Worm (Caenorhabditis elegans) whole organism, early embryonic: Measurements from ENCODE around the gene snpc-1.2.

Experiments
- B0310.2 ChIP-seq: sonication (generic microtip); optimal IDR thresholded peaks from 2 replicates; lab custom pipeline; 2016; ENCODE audit warnings: mild to moderate bottlenecking, missing genetic modification characterization, missing compliant biosample characterization
- F13C5.2 ChIP-seq: sonication (generic microtip); optimal IDR thresholded peaks from 2 replicates; lab custom pipeline; 2017; ENCODE audit warnings: mild to moderate bottlenecking, missing genetic modification characterization, inconsistent platforms, missing compliant biosample characterization
- aly-1 ChIP-seq: sonication (generic microtip); optimal IDR thresholded peaks from 2 replicates; lab custom pipeline; 2016; ENCODE audit warnings: missing genetic modification characterization, missing compliant biosample characterization
- ama-1 ChIP-seq: fragments of 150-350 bp; optimal IDR thresholded peaks from 2 replicates; lab custom pipeline; 2014
- ceh-13 ChIP-seq: fragments of 200-800 bp; sonication (Bioruptor generic); optimal IDR thresholded peaks from 2 replicates; lab custom pipeline; 2018; ENCODE audit warnings: mild to moderate bottlenecking, missing genetic modification characterization, missing compliant biosample characterization
- ceh-36 ChIP-seq: sonication (generic microtip); optimal IDR thresholded peaks from 2 replicates; lab custom pipeline; 2016; ENCODE audit warnings: missing genetic modification characterization, inconsistent platforms, missing compliant biosample characterization
- ets-7 ChIP-seq: sonication (generic microtip); optimal IDR thresholded peaks from 2 replicates; lab custom pipeline; 2016; ENCODE audit warnings: missing genotype, missing genetic modification characterization, missing compliant biosample characterization
- flt-1 ChIP-seq: fragments of 200-800 bp; sonication (Bioruptor generic); IDR thresholded peaks from 2 replicates; pipeline ENCODE4 v1.3.6; 2022; ENCODE audit warnings: missing genetic modification characterization, missing compliant biosample characterization
- hmbx-1 ChIP-seq: sonication (generic microtip); optimal IDR thresholded peaks from 2 replicates; lab custom pipeline; 2016; ENCODE audit warnings: mild to moderate bottlenecking, missing genetic modification characterization, missing compliant biosample characterization
- hmg-4 ChIP-seq: fragments of 200-800 bp; sonication (Bioruptor generic); optimal IDR thresholded peaks from 2 replicates; lab custom pipeline; 2018; ENCODE audit warnings: mild to moderate bottlenecking, missing genetic modification characterization, missing compliant biosample characterization
- hnd-1 ChIP-seq: sonication (generic microtip); optimal IDR thresholded peaks from 2 replicates; lab custom pipeline; 2016; ENCODE audit warnings: missing genetic modification characterization, missing compliant biosample characterization
- pes-1 ChIP-seq: fragments of 200-800 bp; sonication (Bioruptor generic); IDR thresholded peaks from 2 replicates; pipeline ENCODE4 v1.3.6; 2022; ENCODE audit warnings: missing genetic modification reagents, missing genetic modification characterization, missing compliant biosample characterization
- scrt-1 ChIP-seq: fragments of 200-800 bp; sonication (Bioruptor generic); IDR thresholded peaks from 2 replicates; pipeline ENCODE4 v1.3.6; 2022; ENCODE audit warnings: missing genetic modification characterization, missing compliant biosample characterization
- sea-1 ChIP-seq: fragments of 200-800 bp; sonication (Bioruptor generic); conservative IDR thresholded peaks from 2 replicates; pipeline ENCODE4 v1.3.6; 2022; ENCODE audit warnings: missing genetic modification characterization, missing compliant biosample characterization
- tbx-11 ChIP-seq: fragments of 200-800 bp; sonication (Bioruptor generic); IDR thresholded peaks from 2 replicates; pipeline ENCODE4 v1.3.6; 2022; ENCODE audit warnings: missing genetic modification characterization, missing compliant biosample characterization
- tbx-37 ChIP-seq: fragments of 200-800 bp; sonication (Bioruptor generic); conservative IDR thresholded peaks from 2 replicates; pipeline ENCODE4 v1.3.6; 2022; ENCODE audit warnings: missing genetic modification reagents, missing genetic modification characterization, missing compliant biosample characterization
- tra-4 ChIP-seq: sonication (generic microtip); optimal IDR thresholded peaks from 2 replicates; lab custom pipeline; 2017; ENCODE audit warnings: missing genetic modification characterization, missing compliant biosample characterization

Gene snpc-1.2

DNA sequence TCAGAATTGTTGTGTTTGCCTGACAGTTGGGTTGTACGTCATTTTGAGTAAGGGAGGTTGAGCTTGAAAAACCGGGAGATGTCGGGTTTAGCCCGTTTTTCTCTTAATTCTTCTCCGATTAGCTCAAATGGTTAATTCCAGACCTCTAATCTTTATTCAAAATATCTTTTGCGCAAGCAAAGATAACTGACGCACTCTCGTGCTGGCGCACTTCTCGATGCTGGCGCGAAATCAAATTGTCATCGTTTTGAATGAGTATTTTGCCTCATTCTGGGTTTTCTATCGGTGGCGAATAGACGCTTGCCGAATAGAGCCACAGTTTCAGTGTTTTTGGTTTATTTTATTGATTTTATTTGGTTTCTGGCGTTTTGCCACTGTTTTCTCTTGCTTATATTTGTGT is 8.7 kb downstream of the snpc-1.2 start:
- TF ChIP-seq hmg-4 (GFP tag; lab: Kevin White, UChicago) = no peak
- no peak for TF ChIP-seq tbx-37 (GFP tag; lab: Robert Waterston, UW)
- 0 out of 2 replicates have a peak, but pooled peaks have one; percentile 25 for TF ChIP-seq flt-1
- TF ChIP-seq ets-7 (tag; lab: Kevin White, UChicago) = no peak
- TF ChIP-seq scrt-1 = 0 out of 2 replicates have a peak, but pooled peaks have one; percentile 12
- TF ChIP-seq ceh-36 (tag; lab: Kevin White, UChicago) = no peak
- no peak for TF ChIP-seq B0310.2
- TF ChIP-seq pes-1 = no peak

DNA sequence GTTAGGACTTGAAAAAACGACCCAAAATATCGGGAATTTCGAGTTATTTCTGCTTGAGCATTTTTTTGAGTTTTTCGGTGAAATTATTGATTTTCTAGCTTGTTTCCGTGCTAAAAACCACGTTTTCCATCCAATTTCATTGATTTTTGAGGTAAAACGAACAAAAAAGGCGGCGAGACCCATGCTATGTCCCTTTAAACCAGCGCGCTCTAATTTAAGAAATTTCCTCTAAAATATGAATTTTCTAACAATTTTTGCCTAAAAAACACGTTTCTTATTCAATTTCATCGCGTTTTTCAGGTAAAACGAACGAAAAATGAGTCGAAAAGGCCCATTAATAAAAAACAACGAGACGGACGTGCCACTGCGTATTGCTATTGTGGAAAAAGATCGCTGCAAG is 15.8 kb downstream of the snpc-1.2 start, which contains the start of gene abce-1:
Gene abce-1 (plus strand): TSS at position 301 of the 400 bp plus-strand sequence.
- TF ChIP-seq ceh-36 (tag; lab: Kevin White, UChicago) (no peak), hmg-4 (GFP tag; lab: Kevin White, UChicago) (no peak), F13C5.2 (tag; lab: Kevin White, UChicago) (no peak), sea-1 (GFP tag; lab: Robert Waterston, UW) (no peak), flt-1 (no peak), B0310.2 (no peak), tra-4 (tag; lab: Kevin White, UChicago) (no peak), aly-1 (tag; lab: Kevin White, UChicago) (no peak), hnd-1 (tag; lab: Kevin White, UChicago) (no peak), tbx-37 (GFP tag; lab: Robert Waterston, UW) (no peak)

DNA sequence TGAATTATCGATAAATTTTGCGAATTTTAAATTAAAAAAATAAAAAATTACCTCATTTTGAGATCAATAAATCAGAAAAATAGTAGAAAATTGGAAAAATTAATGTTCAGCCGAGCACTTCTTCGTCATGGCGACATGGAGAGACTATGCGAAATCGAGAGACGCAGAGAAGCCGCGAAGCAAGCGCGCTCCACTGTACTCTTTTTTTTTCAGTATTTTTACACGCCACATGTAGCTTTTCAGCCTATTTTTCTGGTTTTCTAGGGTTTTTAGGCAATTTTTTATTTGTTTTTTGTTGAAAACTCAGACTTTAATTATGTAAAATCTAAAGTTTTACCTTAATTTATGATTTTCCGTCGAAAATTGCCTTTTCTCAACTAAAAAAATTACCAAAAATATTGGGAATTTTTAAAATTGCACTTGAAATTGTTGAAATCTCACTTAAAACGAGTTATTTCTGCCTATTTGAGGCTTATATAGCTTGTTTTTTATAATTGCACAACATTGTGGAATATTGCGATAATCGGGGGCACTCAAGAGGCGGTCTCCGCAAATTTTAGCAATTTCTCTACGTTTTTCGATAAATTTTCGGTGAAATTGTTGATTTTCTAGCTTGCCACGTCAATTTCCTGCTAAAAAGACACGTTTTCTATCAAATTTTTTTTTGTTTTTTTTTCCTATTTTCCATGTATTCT is 16.5 kb downstream of the snpc-1.2 start, which contains the start of gene Y39E4B.10:
Gene Y39E4B.10 (minus strand): TSS at position 162 of the 695 bp plus-strand sequence.
- TF ChIP-seq ama-1 (lab: Kevin White, UChicago) (no peak), flt-1 (no peak), ceh-13 (GFP tag; lab: Kevin White, UChicago) (no peak)

DNA sequence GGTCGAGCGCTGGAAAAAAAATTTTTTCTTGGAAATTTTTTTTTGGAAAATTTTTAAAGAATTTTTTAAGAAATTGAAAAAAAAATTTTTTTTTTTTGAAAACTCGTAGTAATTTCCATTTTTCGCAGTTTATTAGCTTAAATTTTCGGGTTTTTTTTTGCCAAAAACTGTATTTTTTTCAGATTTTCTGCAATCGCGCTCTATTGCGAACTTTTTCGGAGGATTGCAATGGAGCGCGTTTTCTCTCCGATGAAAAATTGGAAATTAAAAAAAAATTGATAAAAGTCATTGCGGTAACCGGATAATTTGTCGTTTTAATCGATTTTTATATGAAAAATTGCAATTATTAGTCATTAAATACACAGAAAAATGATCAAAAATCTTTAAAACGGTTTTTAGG is 17.6 kb downstream of the snpc-1.2 start:
- TF ChIP-seq sea-1 (GFP tag; lab: Robert Waterston, UW) = no peak
- TF ChIP-seq tbx-11 (GFP tag; lab: Robert Waterston, UW) = no peak
- TF ChIP-seq ama-1 (lab: Kevin White, UChicago) = no peak
- no peak for TF ChIP-seq hmbx-1 (tag; lab: Kevin White, UChicago)
- TF ChIP-seq tbx-37 (GFP tag; lab: Robert Waterston, UW) = no peak

DNA sequence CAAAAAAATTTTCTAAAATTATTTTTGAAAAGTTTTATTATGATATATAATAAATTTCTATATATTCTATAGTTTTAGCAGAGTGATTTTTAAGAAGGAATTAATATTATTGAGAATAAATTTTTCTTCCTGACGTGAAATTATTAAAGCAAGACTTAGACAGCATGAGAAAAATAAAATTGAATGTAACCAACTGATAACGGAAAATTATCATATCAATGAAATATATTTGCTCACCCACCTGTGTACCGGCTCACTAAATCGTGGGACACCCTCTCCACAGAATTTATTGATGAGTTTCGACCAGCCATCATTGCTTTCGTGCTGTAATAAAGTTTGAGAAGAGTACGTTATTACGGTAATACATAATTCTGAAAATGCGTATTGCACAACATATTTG is 30.0 kb downstream of the snpc-1.2 start, which contains the start of gene bre-2:
Gene bre-2 (minus strand): TSS at position 326 of the 400 bp plus-strand sequence.
- no peak for TF ChIP-seq flt-1
- no peak for TF ChIP-seq tbx-37 (GFP tag; lab: Robert Waterston, UW)
- no peak for TF ChIP-seq sea-1 (GFP tag; lab: Robert Waterston, UW)
- no peak for TF ChIP-seq ama-1 (lab: Kevin White, UChicago)
- TF ChIP-seq tbx-11 (GFP tag; lab: Robert Waterston, UW) = no peak
- no peak for TF ChIP-seq hnd-1 (tag; lab: Kevin White, UChicago)
- no peak for TF ChIP-seq ceh-36 (tag; lab: Kevin White, UChicago)
- TF ChIP-seq hmbx-1 (tag; lab: Kevin White, UChicago) = no peak
- TF ChIP-seq F13C5.2 (tag; lab: Kevin White, UChicago) = no peak
- TF ChIP-seq aly-1 (tag; lab: Kevin White, UChicago) = no peak
- no peak for TF ChIP-seq tra-4 (tag; lab: Kevin White, UChicago)
- TF ChIP-seq scrt-1 = no peak
- TF ChIP-seq ets-7 (tag; lab: Kevin White, UChicago) = no peak
- no peak for TF ChIP-seq pes-1
- TF ChIP-seq hmg-4 (GFP tag; lab: Kevin White, UChicago) = no peak
- no peak for TF ChIP-seq ceh-13 (GFP tag; lab: Kevin White, UChicago)
- no peak for TF ChIP-seq B0310.2

DNA sequence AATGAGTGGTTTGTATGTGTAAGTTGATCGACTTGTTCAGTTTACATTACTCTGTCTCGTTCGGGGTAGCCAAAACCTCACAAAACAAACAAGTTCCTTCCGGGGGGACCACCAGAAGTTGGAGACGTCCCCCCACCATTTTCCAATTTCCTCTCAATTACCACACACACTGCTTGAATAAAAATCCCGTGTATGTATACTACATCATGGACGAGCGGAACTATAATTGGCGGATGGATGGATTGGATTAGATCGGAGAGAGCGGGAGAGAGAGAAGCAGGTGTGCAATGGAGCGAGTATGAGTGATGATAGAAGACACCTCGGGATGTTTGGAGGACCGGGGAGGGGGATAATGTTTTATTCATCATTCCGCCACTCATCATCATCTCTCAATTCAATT is 38.1 kb downstream of the snpc-1.2 start:
- TF ChIP-seq hmg-4 (GFP tag; lab: Kevin White, UChicago) (no peak), ets-7 (tag; lab: Kevin White, UChicago) (no peak), hnd-1 (tag; lab: Kevin White, UChicago) (no peak), pes-1 (no peak), aly-1 (tag; lab: Kevin White, UChicago) (no peak), ceh-36 (tag; lab: Kevin White, UChicago) (no peak), tbx-11 (GFP tag; lab: Robert Waterston, UW) (no peak), hmbx-1 (tag; lab: Kevin White, UChicago) (no peak), tra-4 (tag; lab: Kevin White, UChicago) (no peak), flt-1 (no peak), scrt-1 (no peak), ama-1 (lab: Kevin White, UChicago) (no peak), tbx-37 (GFP tag; lab: Robert Waterston, UW) (no peak), F13C5.2 (tag; lab: Kevin White, UChicago) (no peak), ceh-13 (GFP tag; lab: Kevin White, UChicago) (no peak), sea-1 (GFP tag; lab: Robert Waterston, UW) (no peak)

DNA sequence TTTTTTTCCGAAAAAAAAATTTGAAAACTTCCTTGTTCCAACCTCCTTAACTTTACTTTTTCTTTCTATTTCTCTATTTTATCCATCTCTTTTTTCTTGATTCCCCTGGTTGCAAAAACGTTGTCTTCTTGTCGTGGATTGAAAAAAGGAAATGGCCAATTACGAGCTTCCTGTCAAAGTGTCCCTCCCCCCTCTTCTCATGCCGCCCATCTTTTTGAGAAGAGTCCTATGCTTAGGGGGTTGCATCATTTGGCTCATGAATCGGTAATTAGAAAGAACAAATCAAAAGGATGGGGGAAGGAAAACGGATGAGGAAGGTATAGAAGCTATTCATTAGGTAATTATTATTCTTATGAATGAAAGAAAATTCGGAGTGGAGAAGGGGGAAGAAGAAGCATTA is 42.2 kb downstream of the snpc-1.2 start:
- no peak for TF ChIP-seq scrt-1
- no peak for TF ChIP-seq ama-1 (lab: Kevin White, UChicago)
- TF ChIP-seq hmg-4 (GFP tag; lab: Kevin White, UChicago) = no peak
- no peak for TF ChIP-seq tbx-11 (GFP tag; lab: Robert Waterston, UW)
- TF ChIP-seq flt-1 = no peak
- no peak for TF ChIP-seq sea-1 (GFP tag; lab: Robert Waterston, UW)
- TF ChIP-seq hnd-1 (tag; lab: Kevin White, UChicago) = no peak
- no peak for TF ChIP-seq F13C5.2 (tag; lab: Kevin White, UChicago)
- no peak for TF ChIP-seq ceh-36 (tag; lab: Kevin White, UChicago)
- no peak for TF ChIP-seq tra-4 (tag; lab: Kevin White, UChicago)
- TF ChIP-seq hmbx-1 (tag; lab: Kevin White, UChicago) = no peak
- TF ChIP-seq pes-1 = no peak
- no peak for TF ChIP-seq ceh-13 (GFP tag; lab: Kevin White, UChicago)
- no peak for TF ChIP-seq tbx-37 (GFP tag; lab: Robert Waterston, UW)
- TF ChIP-seq aly-1 (tag; lab: Kevin White, UChicago) = no peak
- TF ChIP-seq B0310.2 = no peak
- TF ChIP-seq ets-7 (tag; lab: Kevin White, UChicago) = no peak
